Worm (Caenorhabditis elegans): ENCODE data around the gene F46B3.7.

DNA sequence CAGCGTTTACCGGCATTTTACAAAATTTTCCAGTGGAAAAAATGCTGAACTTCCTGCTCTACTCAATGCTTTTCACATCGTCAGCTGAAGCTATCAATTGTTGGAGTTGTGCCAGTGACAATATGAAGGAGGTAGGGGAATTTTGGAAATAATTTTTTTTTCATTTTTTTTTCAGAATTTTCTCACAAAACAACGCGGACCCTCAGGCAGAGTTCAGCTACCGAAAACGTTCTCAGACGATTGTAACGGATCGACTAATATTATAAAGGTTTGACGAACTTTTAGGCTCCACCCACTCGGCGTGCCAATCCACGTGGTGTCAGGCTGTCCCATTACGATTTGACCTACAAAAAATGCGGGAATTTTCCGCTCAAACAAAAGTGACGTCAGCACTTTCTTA is 39.0 kb downstream of the F46B3.7 start, which contains the start of gene F26F2.8:
- TF ChIP-seq rnt-1 (tag; optimal IDR thresholded peaks at IDR 0.05) = no peak
- TF ChIP-seq snpc-4 (tag; optimal IDR thresholded peaks at IDR 0.05) = no peak
- TF ChIP-seq unc-130 (tag; optimal IDR thresholded peaks at IDR 0.05) = no peak
- TF ChIP-seq nhr-76 (tag; optimal IDR thresholded peaks at IDR 0.05) = no peak
- TF ChIP-seq nhr-28 (tag; optimal IDR thresholded peaks at IDR 0.05) = no peak

Data from whole organism, L1 larva.